Fruit fly (Drosophila melanogaster) whole organism, embryonic: Measurements from ENCODE around the gene kek4.
A peak's percentile ranks its signal among the peaks of the same experiment; 100 is the strongest.

Experiments
- BEAF-32 ChIP-seq: fragments of 200-800 bp; sonication (Bioruptor generic); optimal IDR thresholded peaks from 3 replicates; lab custom pipeline; 2017; ENCODE audit warnings: missing biosample characterization, missing genetic modification characterization, mild to moderate bottlenecking, moderate library complexity, missing genetic modification reagents
- CG13123 ChIP-seq: fragments of 200-800 bp; sonication (Bioruptor generic); optimal IDR thresholded peaks from 2 replicates; lab custom pipeline; 2016; ENCODE audit warnings: missing biosample characterization, missing genetic modification characterization
- CG14050 ChIP-seq: fragments of 200-800 bp; sonication (Bioruptor generic); IDR thresholded peaks from 3 replicates; pipeline ENCODE4 v1.3.6; 2022; ENCODE audit warnings: missing biosample characterization, missing genetic modification characterization
- CG15073 ChIP-seq: fragments of 200-800 bp; sonication (Bioruptor generic); optimal IDR thresholded peaks from 2 replicates; lab custom pipeline; 2016; ENCODE audit warnings: missing biosample characterization, missing genetic modification characterization
- CG15601 ChIP-seq: fragments of 200-800 bp; sonication (Bioruptor generic); optimal IDR thresholded peaks from 3 replicates; lab custom pipeline; 2019; ENCODE audit warnings: missing biosample characterization, mild to moderate bottlenecking, missing genetic modification characterization, moderate library complexity
- CG15696 ChIP-seq: fragments of 200-800 bp; sonication (Bioruptor generic); optimal IDR thresholded peaks from 2 replicates; lab custom pipeline; 2019; ENCODE audit warnings: missing biosample characterization, mild to moderate bottlenecking, missing genetic modification characterization, moderate library complexity
- CG17829 ChIP-seq: fragments of 200-800 bp; optimal IDR thresholded peaks from 2 replicates; lab custom pipeline; 2019; ENCODE audit warnings: missing biosample characterization, mild to moderate bottlenecking, missing genetic modification characterization, moderate library complexity
- CG2129 ChIP-seq: fragments of 200-800 bp; sonication (Bioruptor generic); IDR thresholded peaks from 2 replicates; pipeline ENCODE4 v1.3.6; 2022; ENCODE audit warnings: missing biosample characterization, missing genetic modification characterization; ENCODE audit not compliant: partially characterized antibody
- CG2712 ChIP-seq: fragments of 200-800 bp; optimal IDR thresholded peaks from 3 replicates; lab custom pipeline; 2019; ENCODE audit warnings: missing biosample characterization, mild to moderate bottlenecking, missing genetic modification characterization, moderate library complexity
- CG30020 ChIP-seq: fragments of 200-800 bp; optimal IDR thresholded peaks from 2 replicates; lab custom pipeline; 2019; ENCODE audit warnings: missing biosample characterization, mild to moderate bottlenecking, missing genetic modification characterization, moderate library complexity
- CG30403 ChIP-seq: fragments of 200-800 bp; sonication (Bioruptor generic); optimal IDR thresholded peaks from 3 replicates; lab custom pipeline; 2016; ENCODE audit warnings: missing biosample characterization, missing genetic modification characterization
- CG31388 ChIP-seq: fragments of 200-800 bp; sonication (Bioruptor generic); optimal IDR thresholded peaks from 2 replicates; lab custom pipeline; 2016; ENCODE audit warnings: missing biosample characterization, missing genetic modification characterization
- CG32767 ChIP-seq: fragments of 200-800 bp; sonication (Bioruptor generic); IDR thresholded peaks from 2 replicates; pipeline ENCODE4 v1.3.6; 2022; ENCODE audit warnings: missing biosample characterization, missing genetic modification characterization
- CG32772 ChIP-seq: fragments of 200-800 bp; sonication (Bioruptor generic); IDR thresholded peaks from 2 replicates; pipeline ENCODE4 v1.3.6; 2022; ENCODE audit warnings: missing biosample characterization, missing genetic modification characterization
- CG4328 ChIP-seq: fragments of 200-800 bp; sonication (Bioruptor generic); optimal IDR thresholded peaks from 3 replicates; lab custom pipeline; 2017; ENCODE audit warnings: missing biosample characterization, missing genetic modification reagents, missing genetic modification characterization
- CG4617 ChIP-seq: fragments of 200-800 bp; sonication (Bioruptor generic); optimal IDR thresholded peaks from 3 replicates; lab custom pipeline; 2016; ENCODE audit warnings: missing biosample characterization, missing genetic modification characterization, borderline replicate concordance
- CG5180 ChIP-seq: fragments of 200-800 bp; sonication (Bioruptor generic); optimal IDR thresholded peaks from 3 replicates; lab custom pipeline; 2017; ENCODE audit warnings: missing biosample characterization, missing genetic modification characterization, mild to moderate bottlenecking, moderate library complexity, missing genetic modification reagents
- CG6254 ChIP-seq: fragments of 200-800 bp; sonication (Bioruptor generic); optimal IDR thresholded peaks from 3 replicates; lab custom pipeline; 2017; ENCODE audit warnings: mild to moderate bottlenecking, missing biosample characterization, missing genetic modification reagents, missing genetic modification characterization
- CG8359 ChIP-seq: fragments of 200-800 bp; sonication (Bioruptor generic); optimal IDR thresholded peaks from 2 replicates; lab custom pipeline; 2017; ENCODE audit warnings: missing biosample characterization, mild to moderate bottlenecking, missing genetic modification characterization, borderline replicate concordance
- CG8924 ChIP-seq: fragments of 200-800 bp; optimal IDR thresholded peaks from 3 replicates; lab custom pipeline; 2019; ENCODE audit warnings: missing biosample characterization, mild to moderate bottlenecking, missing genetic modification characterization, moderate library complexity
- CG9797 ChIP-seq: fragments of 200-800 bp; sonication (Bioruptor generic); optimal IDR thresholded peaks from 3 replicates; lab custom pipeline; 2018; ENCODE audit warnings: missing biosample characterization, mild to moderate bottlenecking, missing genetic modification characterization
- Doc3 ChIP-seq: fragments of 200-800 bp; sonication (Bioruptor generic); IDR thresholded peaks from 3 replicates; pipeline ENCODE4 v1.3.6; 2022; ENCODE audit warnings: missing biosample characterization, missing genetic modification characterization; ENCODE audit not compliant: partially characterized antibody
- Ets65A ChIP-seq: fragments of 200-800 bp; sonication (Bioruptor generic); peaks from one replicate; lab custom pipeline; 2016; ENCODE audit warnings: missing biosample characterization, missing genetic modification characterization
- Fer1 ChIP-seq: fragments of 200-800 bp; sonication (Bioruptor generic); optimal IDR thresholded peaks from 2 replicates; lab custom pipeline; 2017; ENCODE audit warnings: missing biosample characterization, mild to moderate bottlenecking, missing genetic modification characterization
- Fer2 ChIP-seq: fragments of 200-800 bp; sonication (Bioruptor generic); optimal IDR thresholded peaks from 2 replicates; lab custom pipeline; 2018; ENCODE audit warnings: missing biosample characterization, mild to moderate bottlenecking, missing genetic modification characterization, moderate library complexity
- H15 ChIP-seq: fragments of 200-800 bp; sonication (Bioruptor generic); IDR thresholded peaks from 3 replicates; pipeline ENCODE4 v1.3.6; 2022; ENCODE audit warnings: missing biosample characterization, missing genetic modification characterization
- HLH3B ChIP-seq: fragments of 200-800 bp; sonication (Bioruptor generic); IDR thresholded peaks from 2 replicates; pipeline ENCODE4 v1.3.6; 2022; ENCODE audit warnings: missing biosample characterization, missing genetic modification characterization
- Nf-YA ChIP-seq: fragments of 200-800 bp; sonication (Bioruptor generic); IDR thresholded peaks from 2 replicates; pipeline ENCODE4 v1.3.6; 2022; ENCODE audit warnings: missing biosample characterization, missing genetic modification characterization
- Nf-YC ChIP-seq: fragments of 200-800 bp; optimal IDR thresholded peaks from 3 replicates; lab custom pipeline; 2019; ENCODE audit warnings: missing biosample characterization, mild to moderate bottlenecking, missing genetic modification characterization, moderate library complexity
- Six4 ChIP-seq: fragments of 200-800 bp; sonication (Bioruptor generic); optimal IDR thresholded peaks from 2 replicates; lab custom pipeline; 2016; ENCODE audit warnings: missing biosample characterization, missing genetic modification characterization
- Sox100B ChIP-seq: fragments of 200-800 bp; sonication (Bioruptor generic); optimal IDR thresholded peaks from 3 replicates; lab custom pipeline; 2018; ENCODE audit warnings: missing biosample characterization, mild to moderate bottlenecking, missing genetic modification characterization
- Sry-δ ChIP-seq: fragments of 200-800 bp; sonication (Bioruptor generic); optimal IDR thresholded peaks from 2 replicates; lab custom pipeline; 2016; ENCODE audit warnings: missing biosample characterization, missing genetic modification characterization
- ato ChIP-seq: fragments of 200-800 bp; sonication (Bioruptor generic); IDR thresholded peaks from 2 replicates; pipeline ENCODE4 v1.3.6; 2022; ENCODE audit warnings: missing biosample characterization, missing genetic modification characterization; ENCODE audit not compliant: partially characterized antibody
- bsh ChIP-seq, 2 experiments: fragments of 200-800 bp; sonication (Bioruptor generic); optimal IDR thresholded peaks; 2 replicates each; lab custom pipeline; 2017 to 2018; ENCODE audit warnings: mild to moderate bottlenecking in 2 of 2, missing biosample characterization in 2 of 2, missing genetic modification characterization in 2 of 2, moderate library complexity in 1 of 2
- cad ChIP-seq: fragments of >200 bp; optimal IDR thresholded peaks from 2 replicates; lab custom pipeline; 2017; ENCODE audit warnings: missing biosample characterization, missing genetic modification characterization
- cato ChIP-seq: fragments of 200-800 bp; sonication (Bioruptor generic); optimal IDR thresholded peaks from 2 replicates; lab custom pipeline; 2016; ENCODE audit warnings: missing biosample characterization, missing genetic modification characterization, borderline replicate concordance
- ewg ChIP-seq: fragments of 200-800 bp; sonication (Bioruptor generic); optimal IDR thresholded peaks from 3 replicates; lab custom pipeline; 2017; ENCODE audit warnings: mild to moderate bottlenecking, missing biosample characterization, missing genetic modification reagents, missing genetic modification characterization
- insv ChIP-seq, 2 experiments: fragments of 200-800 bp; sonication (Bioruptor generic); optimal IDR thresholded peaks; 3 replicates each; lab custom pipeline; 2016 to 2018; ENCODE audit warnings: missing biosample characterization in 2 of 2, missing genetic modification characterization in 2 of 2
- lmd ChIP-seq: fragments of 200-800 bp; sonication (Bioruptor generic); IDR thresholded peaks from 2 replicates; pipeline ENCODE4 v1.3.6; 2022; ENCODE audit warnings: missing biosample characterization, missing genetic modification characterization
- p53 ChIP-seq: fragments of 200-800 bp; sonication (Bioruptor generic); optimal IDR thresholded peaks from 2 replicates; lab custom pipeline; 2016; ENCODE audit warnings: missing biosample characterization, missing genetic modification characterization
- pb ChIP-seq: fragments of 200-800 bp; sonication (Bioruptor generic); optimal IDR thresholded peaks from 3 replicates; lab custom pipeline; 2016; ENCODE audit warnings: missing biosample characterization, missing genetic modification characterization
- pzg ChIP-seq: fragments of 200-800 bp; sonication (Bioruptor generic); optimal IDR thresholded peaks from 3 replicates; lab custom pipeline; 2018; ENCODE audit warnings: missing biosample characterization, mild to moderate bottlenecking, missing genetic modification characterization, moderate library complexity
- rib ChIP-seq: fragments of 200-800 bp; sonication (Bioruptor generic); IDR thresholded peaks from 2 replicates; pipeline ENCODE4 v1.3.6; 2022; ENCODE audit warnings: missing biosample characterization, missing genetic modification characterization
- run ChIP-seq: fragments of 200-800 bp; sonication (Bioruptor generic); optimal IDR thresholded peaks from 3 replicates; lab custom pipeline; 2018; ENCODE audit warnings: missing biosample characterization, mild to moderate bottlenecking, missing genetic modification characterization
- sens-2 ChIP-seq: fragments of 200-800 bp; sonication (Bioruptor generic); IDR thresholded peaks from 2 replicates; pipeline ENCODE4 v1.3.6; 2022; ENCODE audit warnings: missing biosample characterization, missing genetic modification characterization
- sna ChIP-seq: fragments of 200-800 bp; sonication (Bioruptor generic); IDR thresholded peaks from 2 replicates; pipeline ENCODE4 v1.3.6; 2022; ENCODE audit warnings: missing biosample characterization, missing genetic modification characterization; ENCODE audit not compliant: partially characterized antibody
- unc-4 ChIP-seq: fragments of 200-800 bp; sonication (Bioruptor generic); IDR thresholded peaks from 2 replicates; pipeline ENCODE4 v1.3.6; 2022; ENCODE audit warnings: missing biosample characterization, missing genetic modification characterization; ENCODE audit not compliant: partially characterized antibody
- zf30C ChIP-seq: fragments of 200-800 bp; sonication (Bioruptor generic); optimal IDR thresholded peaks from 3 replicates; lab custom pipeline; 2018; ENCODE audit warnings: missing biosample characterization, mild to moderate bottlenecking, missing genetic modification characterization

The kek4 gene

DNA sequence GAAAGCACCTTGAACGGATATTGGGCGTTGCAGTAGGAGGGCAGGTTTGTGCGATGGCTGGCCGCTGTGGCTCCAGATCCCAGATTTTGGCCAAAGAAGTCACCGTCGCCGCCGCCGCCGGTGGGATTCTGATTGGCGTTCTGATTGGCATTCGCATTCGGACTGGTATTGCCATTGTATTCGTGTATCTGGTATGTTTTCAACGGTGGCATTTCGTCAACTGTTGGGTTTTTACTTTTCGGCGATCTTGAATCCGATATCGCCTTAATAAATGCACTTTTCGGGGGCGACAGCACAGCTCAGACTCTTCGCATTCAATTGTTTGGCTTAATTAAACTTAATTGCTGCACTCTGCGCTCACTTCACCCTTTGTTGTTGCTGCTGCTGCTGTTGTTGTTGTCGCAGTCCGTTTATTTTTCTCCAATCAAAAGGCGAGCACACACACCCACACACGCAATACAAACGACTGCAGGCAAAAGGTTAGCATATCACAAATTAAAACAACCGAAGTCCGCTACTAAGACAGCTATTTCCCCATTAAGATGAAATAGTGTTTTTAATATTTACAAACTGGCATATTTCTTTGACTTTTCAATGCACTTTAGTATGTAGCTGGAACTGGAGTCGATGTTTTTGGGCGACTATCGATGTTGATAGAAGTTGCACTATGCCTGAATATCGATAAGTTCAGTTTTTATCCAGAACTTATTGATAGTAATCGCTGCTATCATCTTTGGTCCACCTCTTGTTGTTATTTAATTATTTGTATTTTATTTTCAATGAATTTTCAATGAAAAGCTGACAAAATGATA lies 4.3 kb upstream of the kek4 start, which contains the start of the genes CG9426 and mRF1 (continued):
- TF ChIP-seq Fer1 (GFP tag; lab: Kevin White, UChicago): peak; percentile 39
- peak; percentile 85; the same call in 1 of the 2 replicates for TF ChIP-seq CG2129 (GFP tag; lab: Robert Waterston, UW)
- no peak for TF ChIP-seq rib (GFP tag; lab: Robert Waterston, UW)
- TF ChIP-seq Sox100B (GFP tag; lab: Kevin White, UChicago): no peak
- TF ChIP-seq Doc3 (GFP tag; lab: Robert Waterston, UW): peak; percentile 93
- TF ChIP-seq lmd: no peak
- peak; percentile 95 for TF ChIP-seq BEAF-32 (GFP tag; lab: Kevin White, UChicago)
- peak; percentile 44; the same call in 1 of the 2 replicates for TF ChIP-seq CG32767 (GFP tag; lab: Robert Waterston, UW)
- TF ChIP-seq Nf-YA (GFP tag; lab: Robert Waterston, UW): no peak
- TF ChIP-seq CG15601 (tag; lab: Kevin White, UChicago): peak; percentile 48
- TF ChIP-seq Sry-δ (GFP tag; lab: Kevin White, UChicago): peak; percentile 96
- no peak for TF ChIP-seq Fer2 (tag; lab: Kevin White, UChicago)
- TF ChIP-seq bsh (GFP tag; optimal IDR thresholded peaks at IDR 0.05; lab: Kevin White, UChicago): no peak
- peak; percentile 93 for TF ChIP-seq CG4617
- TF ChIP-seq CG17829 (tag; lab: Kevin White, UChicago): peak; percentile 61
- peak; percentile 84 to 96 for TF ChIP-seq insv (GFP tag; optimal IDR thresholded peaks at IDR 0.05; lab: Kevin White, UChicago)
- TF ChIP-seq HLH3B: no peak
- TF ChIP-seq unc-4 (GFP tag; lab: Robert Waterston, UW): peak; percentile 98
- no peak for TF ChIP-seq Ets65A
- no peak for TF ChIP-seq H15
- TF ChIP-seq Nf-YC (tag; lab: Kevin White, UChicago): peak; percentile 90
- no peak for TF ChIP-seq cato (GFP tag; lab: Kevin White, UChicago)
- TF ChIP-seq pzg (GFP tag; lab: Kevin White, UChicago): peak; percentile 81
- no peak for TF ChIP-seq CG15073 (GFP tag; lab: Kevin White, UChicago)
- no peak for TF ChIP-seq sens-2 (GFP tag; lab: Robert Waterston, UW)
- peak; percentile 95 for TF ChIP-seq sna (GFP tag; lab: Robert Waterston, UW)
- TF ChIP-seq CG8359 (GFP tag; lab: Kevin White, UChicago): no peak
- TF ChIP-seq CG5180 (GFP tag; lab: Kevin White, UChicago): no peak
- TF ChIP-seq ato (GFP tag; lab: Robert Waterston, UW): peak; percentile 93
- no peak for TF ChIP-seq CG31388
- peak; percentile 62 for TF ChIP-seq CG8924 (tag; lab: Kevin White, UChicago)
- TF ChIP-seq CG2712 (tag; lab: Kevin White, UChicago): peak; percentile 59
- TF ChIP-seq p53: peak; percentile 31
- no peak for TF ChIP-seq CG13123
- TF ChIP-seq CG6254 (GFP tag; lab: Kevin White, UChicago): no peak
- peak; percentile 12 for TF ChIP-seq CG30403 (GFP tag; lab: Kevin White, UChicago)
- no peak for TF ChIP-seq cad (GFP tag; lab: Kevin White, UChicago)
- no peak for TF ChIP-seq CG15696 (tag; lab: Kevin White, UChicago)
- peak; percentile 51 for TF ChIP-seq CG30020
- TF ChIP-seq CG4328 (GFP tag; lab: Kevin White, UChicago): no peak
- no peak for TF ChIP-seq CG32772 (GFP tag; lab: Robert Waterston, UW)
- peak; percentile 17 for TF ChIP-seq CG9797 (GFP tag; lab: Kevin White, UChicago)
- no peak for TF ChIP-seq Six4 (GFP tag; lab: Kevin White, UChicago)
- no peak for TF ChIP-seq ewg
- TF ChIP-seq zf30C (GFP tag; lab: Kevin White, UChicago): no peak
- no peak for TF ChIP-seq pb
- TF ChIP-seq run (tag; lab: Kevin White, UChicago): no peak
- no peak for TF ChIP-seq CG14050 (GFP tag; lab: Robert Waterston, UW)
